Fruit fly (Drosophila melanogaster) whole organism, embryonic: Measurements from ENCODE around the gene CG42487.

Experiments used
- B-H2 ChIP-seq: fragments of 200-800 bp; sonication (Bioruptor generic); optimal IDR thresholded peaks from 2 replicates; lab custom pipeline; 2018; ENCODE audit warnings: missing biosample characterization, mild to moderate bottlenecking, missing genetic modification characterization
- CG10565 ChIP-seq: fragments of 200-800 bp; sonication (Bioruptor generic); optimal IDR thresholded peaks from 3 replicates; lab custom pipeline; 2016; ENCODE audit warnings: missing biosample characterization, mild to moderate bottlenecking, missing genetic modification characterization
- Dip2 ChIP-seq: fragments of 200-800 bp; sonication (Bioruptor generic); IDR thresholded peaks from 2 replicates; pipeline ENCODE4 v1.3.6; 2022; ENCODE audit warnings: missing biosample characterization, missing genetic modification characterization
- Sin3A ChIP-seq: fragments of >200 bp; optimal IDR thresholded peaks from 2 replicates; lab custom pipeline; 2018
- bsh ChIP-seq, 2 experiments: fragments of 200-800 bp; sonication (Bioruptor generic); optimal IDR thresholded peaks; 2 replicates each; lab custom pipeline; 2017 to 2018; ENCODE audit warnings: mild to moderate bottlenecking in 2 of 2, missing biosample characterization in 2 of 2, missing genetic modification characterization in 2 of 2, moderate library complexity in 1 of 2
- lbe ChIP-seq: fragments of 200-800 bp; sonication (Bioruptor generic); optimal IDR thresholded peaks from 2 replicates; lab custom pipeline; 2016; ENCODE audit warnings: missing biosample characterization, mild to moderate bottlenecking, missing genetic modification characterization
- nau ChIP-seq: fragments of 200-800 bp; sonication (Bioruptor generic); optimal IDR thresholded peaks from 3 replicates; lab custom pipeline; 2017; ENCODE audit warnings: missing biosample characterization, mild to moderate bottlenecking, missing genetic modification characterization, missing genetic modification reagents
- sens ChIP-seq: fragments of 200-800 bp; sonication (Bioruptor generic); peaks from one replicate; lab custom pipeline; 2016; ENCODE audit warnings: missing biosample characterization, missing genetic modification characterization

DNA sequence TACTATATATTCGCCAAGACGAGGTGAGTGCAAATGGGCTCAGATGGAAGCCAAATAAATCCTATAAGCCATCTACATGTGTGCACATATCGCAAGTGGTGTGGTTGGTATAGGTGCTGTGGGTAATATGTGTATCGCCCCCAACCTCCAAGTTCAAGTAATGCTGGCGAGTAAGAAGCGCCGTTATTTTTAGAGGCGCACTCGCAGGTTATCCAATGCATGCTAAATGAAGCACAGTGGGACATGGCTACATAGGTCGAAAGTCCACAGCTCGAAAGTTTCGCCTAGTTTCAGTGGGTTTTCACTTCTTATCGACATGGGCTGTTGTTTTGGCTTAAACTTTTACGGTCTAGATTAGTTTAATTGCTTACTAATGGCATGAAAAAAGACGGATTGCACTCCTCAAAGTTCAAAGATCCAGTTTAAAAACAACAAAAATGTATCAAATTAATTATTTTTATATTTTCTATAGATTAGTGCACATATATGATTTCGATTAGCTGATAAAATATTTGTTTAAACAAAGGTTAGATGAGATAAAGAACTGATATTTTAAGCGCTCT lies 33.0 kb downstream of the CG42487 start:
- TF ChIP-seq Sin3A (lab: Kevin White, UChicago): no peak
- peak; percentile 71 for TF ChIP-seq sens (GFP tag; lab: Kevin White, UChicago)
- TF ChIP-seq nau (GFP tag; lab: Kevin White, UChicago): no peak
- TF ChIP-seq CG10565: no peak
- TF ChIP-seq Dip2 (GFP tag; lab: Robert Waterston, UW): no peak
- no peak for TF ChIP-seq bsh (GFP tag; optimal IDR thresholded peaks at IDR 0.05; lab: Kevin White, UChicago)
- TF ChIP-seq B-H2 (GFP tag; lab: Kevin White, UChicago): no peak
- TF ChIP-seq lbe: no peak
